Fruit fly (Drosophila melanogaster) whole organism, embryonic: ENCODE measurements around the gene CG4757.

ENCODE experiments used
- Bdp1 ChIP-seq: fragments of 200-800 bp; sonication (Bioruptor generic); optimal IDR thresholded peaks from 3 replicates; lab custom pipeline; 2016; ENCODE audit warnings: missing biosample characterization, missing genetic modification characterization
- CG10147 ChIP-seq: fragments of 200-800 bp; sonication (Bioruptor generic); optimal IDR thresholded peaks from 2 replicates; lab custom pipeline; 2019; ENCODE audit warnings: missing biosample characterization, mild to moderate bottlenecking, missing genetic modification characterization, moderate library complexity
- CG10267 ChIP-seq: fragments of 200-800 bp; sonication (Bioruptor generic); optimal IDR thresholded peaks from 2 replicates; lab custom pipeline; 2018; ENCODE audit warnings: missing biosample characterization, mild to moderate bottlenecking, missing genetic modification characterization, moderate library complexity
- CG1233 ChIP-seq: fragments of 200-800 bp; sonication (Bioruptor generic); optimal IDR thresholded peaks from 4 replicates; lab custom pipeline; 2018; ENCODE audit warnings: missing biosample characterization, mild to moderate bottlenecking, missing genetic modification characterization
- CG12942 ChIP-seq: fragments of 200-800 bp; sonication (Bioruptor generic); optimal IDR thresholded peaks from 3 replicates; lab custom pipeline; 2016; ENCODE audit warnings: missing biosample characterization, missing genetic modification characterization
- CG13296 ChIP-seq: fragments of 200-800 bp; sonication (Bioruptor generic); optimal IDR thresholded peaks from 3 replicates; lab custom pipeline; 2018; ENCODE audit warnings: missing biosample characterization, mild to moderate bottlenecking, missing genetic modification characterization
- CG14014 ChIP-seq: fragments of 200-800 bp; sonication (Bioruptor generic); IDR thresholded peaks from 2 replicates; pipeline ENCODE4 v1.3.6; 2022; ENCODE audit warnings: missing biosample characterization, missing genetic modification characterization
- CG15011 ChIP-seq: fragments of 200-800 bp; sonication (Bioruptor generic); optimal IDR thresholded peaks from 3 replicates; lab custom pipeline; 2018; ENCODE audit warnings: missing biosample characterization, mild to moderate bottlenecking, missing genetic modification characterization
- CG16863 ChIP-seq: fragments of 200-800 bp; sonication (Bioruptor generic); optimal IDR thresholded peaks from 3 replicates; lab custom pipeline; 2016; ENCODE audit warnings: missing biosample characterization, missing genetic modification characterization
- CG18619 ChIP-seq: fragments of 200-800 bp; sonication (Bioruptor generic); optimal IDR thresholded peaks from 3 replicates; lab custom pipeline; 2017; ENCODE audit warnings: missing biosample characterization, mild to moderate bottlenecking, missing genetic modification characterization
- CG30020 ChIP-seq: fragments of 200-800 bp; optimal IDR thresholded peaks from 2 replicates; lab custom pipeline; 2019; ENCODE audit warnings: missing biosample characterization, mild to moderate bottlenecking, missing genetic modification characterization, moderate library complexity
- CG30431 ChIP-seq: fragments of 200-800 bp; sonication (Bioruptor generic); optimal IDR thresholded peaks from 2 replicates; lab custom pipeline; 2017; ENCODE audit warnings: missing biosample characterization, missing genetic modification characterization
- CG31224 ChIP-seq: fragments of 200-800 bp; sonication (Bioruptor generic); IDR thresholded peaks from 2 replicates; pipeline ENCODE4 v1.3.6; 2022; ENCODE audit warnings: missing biosample characterization, missing genetic modification characterization
- CG3281 ChIP-seq: fragments of 200-800 bp; sonication (Bioruptor generic); optimal IDR thresholded peaks from 3 replicates; lab custom pipeline; 2017; ENCODE audit warnings: missing biosample characterization, mild to moderate bottlenecking, missing genetic modification characterization
- CG3726 ChIP-seq: fragments of 200-800 bp; sonication (Bioruptor generic); IDR thresholded peaks from 3 replicates; pipeline ENCODE4, ENCODE4 v1.3.6; 2022; ENCODE audit warnings: missing biosample characterization, missing genetic modification characterization
- CG3995 ChIP-seq: fragments of 200-800 bp; sonication (Bioruptor generic); optimal IDR thresholded peaks from 3 replicates; lab custom pipeline; 2016; ENCODE audit warnings: missing biosample characterization, missing genetic modification characterization
- CG4404 ChIP-seq: fragments of 200-800 bp; sonication (Bioruptor generic); IDR thresholded peaks from 2 replicates; pipeline ENCODE4 v1.3.6; 2022; ENCODE audit warnings: missing biosample characterization, missing genetic modification characterization
- CG6683 ChIP-seq: fragments of 200-800 bp; sonication (Bioruptor generic); optimal IDR thresholded peaks from 2 replicates; lab custom pipeline; 2017; ENCODE audit warnings: missing biosample characterization, mild to moderate bottlenecking, missing genetic modification characterization, missing genetic modification reagents
- CG6765 ChIP-seq: fragments of 200-800 bp; sonication (Bioruptor generic); optimal IDR thresholded peaks from 3 replicates; lab custom pipeline; 2017; ENCODE audit warnings: missing biosample characterization, mild to moderate bottlenecking, missing genetic modification characterization
- CG9437 ChIP-seq: fragments of 200-800 bp; sonication (Bioruptor generic); optimal IDR thresholded peaks from 2 replicates; lab custom pipeline; 2018; ENCODE audit warnings: missing biosample characterization, mild to moderate bottlenecking, missing genetic modification characterization
- CTCF ChIP-seq: fragments of 200-800 bp; sonication (Bioruptor generic); optimal IDR thresholded peaks from 2 replicates; lab custom pipeline; 2017; ENCODE audit warnings: missing biosample characterization, mild to moderate bottlenecking, missing genetic modification characterization, moderate library complexity
- CrebB ChIP-seq: fragments of 200-800 bp; sonication (Bioruptor generic); optimal IDR thresholded peaks from 3 replicates; lab custom pipeline; 2018; ENCODE audit warnings: missing biosample characterization, mild to moderate bottlenecking, missing genetic modification characterization
- Dip2 ChIP-seq: fragments of 200-800 bp; sonication (Bioruptor generic); IDR thresholded peaks from 2 replicates; pipeline ENCODE4 v1.3.6; 2022; ENCODE audit warnings: missing biosample characterization, missing genetic modification characterization
- Drgx ChIP-seq: fragments of 200-800 bp; sonication (Bioruptor generic); IDR thresholded peaks from 2 replicates; pipeline ENCODE4 v1.3.6; 2022; ENCODE audit warnings: missing biosample characterization, missing genetic modification characterization
- E2f1 ChIP-seq: fragments of 200-800 bp; sonication (Bioruptor generic); IDR thresholded peaks from 2 replicates; pipeline ENCODE4 v1.3.6; 2022; ENCODE audit warnings: missing biosample characterization, missing genetic modification characterization
- Hey ChIP-seq: fragments of 200-800 bp; sonication (Bioruptor generic); optimal IDR thresholded peaks from 3 replicates; lab custom pipeline; 2018; ENCODE audit warnings: missing biosample characterization, mild to moderate bottlenecking, missing genetic modification characterization
- Hmx ChIP-seq: fragments of 200-800 bp; sonication (Bioruptor generic); optimal IDR thresholded peaks from 2 replicates; lab custom pipeline; 2016; ENCODE audit warnings: missing biosample characterization, missing genetic modification characterization
- MTF-1 ChIP-seq: fragments of 200-800 bp; sonication (Bioruptor generic); optimal IDR thresholded peaks from 2 replicates; lab custom pipeline; 2018; ENCODE audit warnings: missing biosample characterization, mild to moderate bottlenecking, missing genetic modification characterization, borderline replicate concordance
- Poxn ChIP-seq: fragments of 200-800 bp; sonication (Bioruptor generic); IDR thresholded peaks from 2 replicates; pipeline ENCODE4 v1.3.6; 2022; ENCODE audit warnings: missing biosample characterization, missing genetic modification characterization
- Six4 ChIP-seq: fragments of 200-800 bp; sonication (Bioruptor generic); optimal IDR thresholded peaks from 2 replicates; lab custom pipeline; 2016; ENCODE audit warnings: missing biosample characterization, missing genetic modification characterization
- Sox102F ChIP-seq: fragments of 200-800 bp; sonication (Bioruptor generic); optimal IDR thresholded peaks from 2 replicates; lab custom pipeline; 2018; ENCODE audit warnings: missing biosample characterization, mild to moderate bottlenecking, missing genetic modification characterization, moderate library complexity
- Sry-δ ChIP-seq: fragments of 200-800 bp; sonication (Bioruptor generic); optimal IDR thresholded peaks from 2 replicates; lab custom pipeline; 2016; ENCODE audit warnings: missing biosample characterization, missing genetic modification characterization
- Vsx1 ChIP-seq: fragments of 200-800 bp; sonication (Bioruptor generic); optimal IDR thresholded peaks from 2 replicates; lab custom pipeline; 2017; ENCODE audit warnings: missing biosample characterization, mild to moderate bottlenecking, missing genetic modification characterization, missing genetic modification reagents
- br ChIP-seq: fragments of >200 bp; optimal IDR thresholded peaks from 2 replicates; lab custom pipeline; 2017
- cato ChIP-seq: fragments of 200-800 bp; sonication (Bioruptor generic); optimal IDR thresholded peaks from 2 replicates; lab custom pipeline; 2016; ENCODE audit warnings: missing biosample characterization, missing genetic modification characterization, borderline replicate concordance
- caup ChIP-seq: fragments of 200-800 bp; sonication (Bioruptor generic); optimal IDR thresholded peaks from 3 replicates; lab custom pipeline; 2017; ENCODE audit warnings: missing biosample characterization, mild to moderate bottlenecking, missing genetic modification characterization, moderate library complexity; ENCODE audit not compliant: severe bottlenecking
- chif ChIP-seq, 2 experiments: fragments of 200-800 bp; sonication (Bioruptor generic); optimal IDR thresholded peaks; 3 replicates each; lab custom pipeline; 2016; ENCODE audit warnings: missing biosample characterization in 2 of 2, missing genetic modification characterization in 2 of 2
- corto ChIP-seq: fragments of 200-800 bp; sonication (Bioruptor generic); optimal IDR thresholded peaks from 2 replicates; lab custom pipeline; 2016; ENCODE audit warnings: missing biosample characterization, mild to moderate bottlenecking, missing genetic modification characterization, moderate library complexity
- crc ChIP-seq: fragments of 200-800 bp; sonication (Bioruptor generic); optimal IDR thresholded peaks from 2 replicates; lab custom pipeline; 2016; ENCODE audit warnings: missing biosample characterization, missing genetic modification characterization
- dmrt11E ChIP-seq: fragments of 200-800 bp; sonication (Bioruptor generic); optimal IDR thresholded peaks from 3 replicates; lab custom pipeline; 2018; ENCODE audit warnings: missing biosample characterization, mild to moderate bottlenecking, missing genetic modification characterization, moderate library complexity
- eve ChIP-seq, 2 experiments: fragments of >200 bp; optimal IDR thresholded peaks; 2 replicates each; lab custom pipeline; 2017; ENCODE audit warnings: missing biosample characterization in 2 of 2, missing genetic modification characterization in 2 of 2
- fu2 ChIP-seq: fragments of 200-800 bp; sonication (Bioruptor generic); optimal IDR thresholded peaks from 2 replicates; lab custom pipeline; 2016; ENCODE audit warnings: missing biosample characterization, missing genetic modification characterization
- gcm ChIP-seq: fragments of 200-800 bp; sonication (Bioruptor generic); optimal IDR thresholded peaks from 2 replicates; lab custom pipeline; 2019; ENCODE audit warnings: missing biosample characterization, mild to moderate bottlenecking, missing genetic modification characterization, moderate library complexity
- hkb ChIP-seq, 2 experiments: fragments of 200-800 bp in 1 of 2; fragments of >200 bp in 1 of 2; sonication (Bioruptor generic) in 1 of 2; IDR thresholded peaks in 1 of 2; optimal IDR thresholded peaks in 1 of 2; 2 replicates each; pipeline versions ENCODE4 v1.3.6 to Lab custom; 2017 to 2022; ENCODE audit warnings: missing biosample characterization in 1 of 2, missing genetic modification characterization in 1 of 2
- lab ChIP-seq: fragments of 200-800 bp; sonication (Bioruptor generic); optimal IDR thresholded peaks from 3 replicates; lab custom pipeline; 2017; ENCODE audit warnings: missing biosample characterization, missing genetic modification characterization, mild to moderate bottlenecking, moderate library complexity, missing genetic modification reagents
- nmo ChIP-seq: fragments of 200-800 bp; sonication (Bioruptor generic); optimal IDR thresholded peaks from 2 replicates; lab custom pipeline; 2018; ENCODE audit warnings: missing biosample characterization, mild to moderate bottlenecking, missing genetic modification characterization, moderate library complexity
- pho ChIP-seq: fragments of 200-800 bp; sonication (Bioruptor generic); optimal IDR thresholded peaks from 2 replicates; lab custom pipeline; 2016; ENCODE audit warnings: missing biosample characterization, missing genetic modification characterization
- pzg ChIP-seq: fragments of 200-800 bp; sonication (Bioruptor generic); optimal IDR thresholded peaks from 3 replicates; lab custom pipeline; 2018; ENCODE audit warnings: missing biosample characterization, mild to moderate bottlenecking, missing genetic modification characterization, moderate library complexity
- ro ChIP-seq: fragments of 200-800 bp; sonication (Bioruptor generic); IDR thresholded peaks from 2 replicates; pipeline ENCODE4 v1.3.6; 2022; ENCODE audit warnings: missing biosample characterization, missing genetic modification characterization
- sisA ChIP-seq: fragments of 200-800 bp; sonication (Bioruptor generic); IDR thresholded peaks from 2 replicates; pipeline ENCODE4 v1.3.6; 2022; ENCODE audit warnings: missing biosample characterization, missing genetic modification characterization
- slou ChIP-seq: fragments of 200-800 bp; sonication (Bioruptor generic); optimal IDR thresholded peaks from 3 replicates; lab custom pipeline; 2016; ENCODE audit warnings: missing biosample characterization, missing genetic modification characterization
- trh ChIP-seq: fragments of 200-800 bp; sonication (Bioruptor generic); optimal IDR thresholded peaks from 2 replicates; lab custom pipeline; 2016; ENCODE audit warnings: missing biosample characterization, missing genetic modification characterization

The CG4757 gene

dm6 chr3R:11153799-11154273, 7.2 kb upstream of the CG4757 start, which contains the start of gene Ugt302K1 (continued):
- no peak for TF ChIP-seq CG16863 (GFP tag; lab: Kevin White, UChicago)
- no peak for TF ChIP-seq Poxn (GFP tag; lab: Robert Waterston, UW)
- TF ChIP-seq caup (GFP tag; lab: Kevin White, UChicago): peak; percentile 1
- TF ChIP-seq nmo (GFP tag; lab: Kevin White, UChicago): no peak
- no peak for TF ChIP-seq chif (GFP tag; optimal IDR thresholded peaks at IDR 0.05; lab: Kevin White, UChicago)
- no peak for TF ChIP-seq CG30020 (tag; lab: Kevin White, UChicago)
- no peak for TF ChIP-seq CG10267
- no peak for TF ChIP-seq cato (GFP tag; lab: Kevin White, UChicago)
- no peak for TF ChIP-seq br (lab: Kevin White, UChicago)
- no peak for TF ChIP-seq CG6765 (GFP tag; lab: Kevin White, UChicago)
- TF ChIP-seq CG9437 (GFP tag; lab: Kevin White, UChicago): no peak
- no peak for TF ChIP-seq CG14014 (GFP tag; lab: Robert Waterston, UW)
- TF ChIP-seq trh (GFP tag; lab: Kevin White, UChicago): no peak
- no peak for TF ChIP-seq MTF-1 (GFP tag; lab: Kevin White, UChicago)
- no peak for TF ChIP-seq CrebB (tag; lab: Kevin White, UChicago)
- TF ChIP-seq pho: no peak
- no peak for TF ChIP-seq CG6683 (GFP tag; lab: Kevin White, UChicago)
- no peak for TF ChIP-seq crc (GFP tag; lab: Kevin White, UChicago)
- TF ChIP-seq lab: peak; percentile 70
- no peak; the same call in 1 of the 2 replicates for TF ChIP-seq Drgx (GFP tag; lab: Robert Waterston, UW)
- no peak for TF ChIP-seq CG13296 (GFP tag; lab: Kevin White, UChicago)
- no peak for TF ChIP-seq Bdp1 (GFP tag; lab: Kevin White, UChicago)
- TF ChIP-seq CG18619 (GFP tag; lab: Kevin White, UChicago): no peak
- no peak for TF ChIP-seq Six4 (GFP tag; lab: Kevin White, UChicago)
- TF ChIP-seq CG3995 (GFP tag; lab: Kevin White, UChicago): no peak
- 0 out of 2 replicates have a peak, but pooled peaks have one; percentile 22 for TF ChIP-seq CG31224 (GFP tag; lab: Robert Waterston, UW)
- TF ChIP-seq eve (GFP tag; optimal IDR thresholded peaks at IDR 0.05; lab: Kevin White, UChicago): no peak
- no peak for TF ChIP-seq sisA (GFP tag; lab: Robert Waterston, UW)
- TF ChIP-seq corto (GFP tag; lab: Kevin White, UChicago): peak; percentile 57
- no peak for TF ChIP-seq Hey
- TF ChIP-seq Sry-δ (GFP tag; lab: Kevin White, UChicago): no peak
- no peak for TF ChIP-seq CG15011 (GFP tag; lab: Kevin White, UChicago)
- TF ChIP-seq E2f1 (GFP tag; lab: Robert Waterston, UW): no peak
- no peak for TF ChIP-seq Hmx (GFP tag; lab: Kevin White, UChicago)
- no peak for TF ChIP-seq dmrt11E (tag; lab: Kevin White, UChicago)
- no peak for TF ChIP-seq hkb (optimal IDR thresholded peaks at IDR 0.05; lab: Kevin White, UChicago)
- no peak for TF ChIP-seq hkb (GFP tag; IDR thresholded peaks at IDR 0.05; lab: Robert Waterston, UW)
- no peak for TF ChIP-seq fu2
- TF ChIP-seq CG30431 (GFP tag; lab: Kevin White, UChicago): no peak
- TF ChIP-seq CG10147: peak; percentile 15
- no peak for TF ChIP-seq CG4404
- TF ChIP-seq CG3281: peak; percentile 56
- TF ChIP-seq CG1233: no peak
- TF ChIP-seq Vsx1: no peak
- TF ChIP-seq Dip2 (GFP tag; lab: Robert Waterston, UW): no peak
- no peak for TF ChIP-seq CTCF
- TF ChIP-seq Sox102F: no peak
- TF ChIP-seq CG12942 (GFP tag; lab: Kevin White, UChicago): no peak
- no peak for TF ChIP-seq ro (GFP tag; lab: Robert Waterston, UW)
- TF ChIP-seq gcm (GFP tag; lab: Kevin White, UChicago): no peak
- TF ChIP-seq pzg (GFP tag; lab: Kevin White, UChicago): no peak
- TF ChIP-seq slou (GFP tag; lab: Kevin White, UChicago): no peak
- TF ChIP-seq CG3726: no peak
